Fruit fly (Drosophila melanogaster): ENCODE measurements around the gene Gs1.

Gs1 gene

dm6 chr2L:171499-172250 is 39.8 kb downstream of the Gs1 start:
- TF ChIP-seq CG7987 (GFP tag; optimal IDR thresholded peaks at IDR 0.05): peak; percentile 38
- no peak for TF ChIP-seq CG33557 (GFP tag; optimal IDR thresholded peaks at IDR 0.05)
- TF ChIP-seq Sox102F (GFP tag; optimal IDR thresholded peaks at IDR 0.05): no peak
- no peak for TF ChIP-seq Sry-δ (GFP tag; optimal IDR thresholded peaks at IDR 0.05)
- TF ChIP-seq CG17186 (GFP tag; optimal IDR thresholded peaks at IDR 0.05): no peak
- TF ChIP-seq CG1602 (GFP tag; optimal IDR thresholded peaks at IDR 0.05): no peak
- TF ChIP-seq Hmx (GFP tag; optimal IDR thresholded peaks at IDR 0.05): no peak
- TF ChIP-seq CG2875 (GFP tag; optimal IDR thresholded peaks at IDR 0.05): no peak
- peak in 1 of 2 experiments; percentile 24 for TF ChIP-seq tll (GFP tag; optimal IDR thresholded peaks at IDR 0.05)
- no peak for TF ChIP-seq az2 (GFP tag; optimal IDR thresholded peaks at IDR 0.05)
- TF ChIP-seq Tbp (GFP tag; optimal IDR thresholded peaks at IDR 0.05): no peak
- TF ChIP-seq CG17612 (GFP tag; IDR thresholded peaks at IDR 0.05): no peak
- no peak for TF ChIP-seq E2f2 (GFP tag; IDR thresholded peaks at IDR 0.05)
- no peak for TF ChIP-seq knrl (GFP tag; IDR thresholded peaks at IDR 0.05; ENCODE audit: partially characterized antibody)
- peak; percentile 79 for TF ChIP-seq kni (GFP tag; optimal IDR thresholded peaks at IDR 0.05)
- no peak for TF ChIP-seq chn (GFP tag; optimal IDR thresholded peaks at IDR 0.05)
- TF ChIP-seq D (optimal IDR thresholded peaks at IDR 0.05): no peak
- TF ChIP-seq D (GFP tag; optimal IDR thresholded peaks at IDR 0.05): no peak
- no peak for TF ChIP-seq org-1 (GFP tag; optimal IDR thresholded peaks at IDR 0.05)
- TF ChIP-seq CG18011 (GFP tag; optimal IDR thresholded peaks at IDR 0.05): no peak
- peak; percentile 69 for TF ChIP-seq trem (tag; optimal IDR thresholded peaks at IDR 0.05)
- TF ChIP-seq CG14050 (GFP tag; IDR thresholded peaks at IDR 0.05): no peak
- no peak for TF ChIP-seq ham (GFP tag; IDR thresholded peaks at IDR 0.05)
- peak; percentile 26 for TF ChIP-seq gem (tag; optimal IDR thresholded peaks at IDR 0.05)
- TF ChIP-seq CG1832 (GFP tag; optimal IDR thresholded peaks at IDR 0.05): no peak
- no peak for TF ChIP-seq dan (GFP tag; IDR thresholded peaks at IDR 0.05)
- no peak for TF ChIP-seq CG1024 (GFP tag; IDR thresholded peaks at IDR 0.05)
- TF ChIP-seq CG42726 (GFP tag; IDR thresholded peaks at IDR 0.05; ENCODE audit: partially characterized antibody): no peak
- no peak for TF ChIP-seq CG10431 (GFP tag; optimal IDR thresholded peaks at IDR 0.05)
- 0 out of 2 replicates have a peak, but pooled peaks have one; percentile 47 for TF ChIP-seq CG16779 (GFP tag; IDR thresholded peaks at IDR 0.05)
- TF ChIP-seq amos (GFP tag; IDR thresholded peaks at IDR 0.05; ENCODE audit: partially characterized antibody): no peak
- TF ChIP-seq C15 (GFP tag; IDR thresholded peaks at IDR 0.05): no peak
- peak; percentile 91; the same call in 2 of the 3 replicates for TF ChIP-seq CG2199 (GFP tag; IDR thresholded peaks at IDR 0.05)
- peak; percentile 28 for TF ChIP-seq CG13296 (GFP tag; optimal IDR thresholded peaks at IDR 0.05)
- TF ChIP-seq ab (GFP tag; optimal IDR thresholded peaks at IDR 0.05): no peak
- TF ChIP-seq CG16863 (GFP tag; optimal IDR thresholded peaks at IDR 0.05): no peak
- no peak for TF ChIP-seq ttk (GFP tag; IDR thresholded peaks at IDR 0.05)
- TF ChIP-seq CG3995 (GFP tag; optimal IDR thresholded peaks at IDR 0.05): no peak
- TF ChIP-seq Oli (tag; optimal IDR thresholded peaks at IDR 0.05): no peak
- no peak for TF ChIP-seq Side (GFP tag; optimal IDR thresholded peaks at IDR 0.05)
- no peak for TF ChIP-seq ara (GFP tag; IDR thresholded peaks at IDR 0.05)
- TF ChIP-seq CG15073 (GFP tag; optimal IDR thresholded peaks at IDR 0.05): no peak
- TF ChIP-seq CG13894 (tag; optimal IDR thresholded peaks at IDR 0.05): peak; percentile 73
- no peak for TF ChIP-seq ato (GFP tag; IDR thresholded peaks at IDR 0.05; ENCODE audit: partially characterized antibody)
- TF ChIP-seq CG14860 (GFP tag; IDR thresholded peaks at IDR 0.05; ENCODE audit: partially characterized antibody): no peak
- TF ChIP-seq pb (GFP tag; optimal IDR thresholded peaks at IDR 0.05): no peak
- no peak for TF ChIP-seq CG9817 (tag; optimal IDR thresholded peaks at IDR 0.05)
- TF ChIP-seq lab (GFP tag; optimal IDR thresholded peaks at IDR 0.05): peak; percentile 46
- TF ChIP-seq CG6813 (GFP tag; optimal IDR thresholded peaks at IDR 0.05): peak; percentile 59

Measured in whole organism, embryonic.